Fruit fly (Drosophila melanogaster): ENCODE results near the gene CG43249.

Gene CG43249

DNA sequence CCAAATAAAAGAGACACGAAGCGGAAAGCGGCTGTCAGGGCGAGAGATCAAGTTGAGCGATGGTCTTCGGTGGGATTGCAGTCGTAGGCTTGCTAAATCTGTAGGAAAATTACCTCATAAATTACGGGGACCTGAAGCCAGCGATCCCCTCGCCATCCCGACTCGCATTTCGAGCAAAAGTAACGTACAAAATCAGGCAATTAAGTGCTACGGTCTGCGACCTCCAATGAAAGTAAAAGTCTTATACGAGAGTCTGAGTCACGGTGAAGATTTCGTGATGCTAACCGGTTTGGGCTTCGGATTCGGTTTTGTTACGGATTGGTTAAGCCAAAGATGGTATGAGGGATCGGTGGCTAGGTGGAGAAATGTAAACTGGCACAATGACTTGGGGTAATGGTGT, 35.8 kb downstream of the CG43249 start:
- TF ChIP-seq svp (GFP tag) (no peak), Blimp-1 (GFP tag; optimal IDR thresholded peaks at IDR 0.05) (peak; percentile 90)

DNA sequence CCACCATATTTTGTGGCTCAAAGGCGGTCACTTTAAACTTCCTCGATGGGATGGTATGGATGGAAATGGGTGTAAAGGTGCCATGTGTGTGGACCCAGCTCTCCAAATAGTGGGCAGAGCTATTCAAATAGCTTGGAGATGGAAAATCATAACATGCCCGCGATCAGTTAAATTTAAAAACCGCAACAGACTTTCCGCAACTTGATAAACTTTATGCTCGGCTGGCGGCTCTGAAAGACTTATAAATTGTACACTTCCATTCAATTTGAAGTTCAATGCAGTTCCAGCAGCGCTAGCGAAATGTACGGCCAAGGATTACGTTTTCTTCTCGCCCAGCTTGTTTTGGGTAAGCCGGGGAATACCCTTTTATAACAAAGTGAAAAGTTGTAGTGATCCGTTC, 41.9 kb downstream of the CG43249 start, which contains the start of gene CG33257:
CG33257 (plus strand) TSS at position 301 of the 400 bp plus-strand sequence.
- TF ChIP-seq CG31627 (GFP tag; optimal IDR thresholded peaks at IDR 0.05) (no peak), achi (GFP tag; optimal IDR thresholded peaks at IDR 0.05) (no peak), CG6854 (GFP tag; optimal IDR thresholded peaks at IDR 0.05) (no peak), Eip93F (GFP tag; optimal IDR thresholded peaks at IDR 0.05) (no peak), CG3919 (GFP tag; optimal IDR thresholded peaks at IDR 0.05) (no peak), CG8632 (GFP tag; optimal IDR thresholded peaks at IDR 0.05) (no peak), Blimp-1 (GFP tag; optimal IDR thresholded peaks at IDR 0.05) (no peak)

DNA sequence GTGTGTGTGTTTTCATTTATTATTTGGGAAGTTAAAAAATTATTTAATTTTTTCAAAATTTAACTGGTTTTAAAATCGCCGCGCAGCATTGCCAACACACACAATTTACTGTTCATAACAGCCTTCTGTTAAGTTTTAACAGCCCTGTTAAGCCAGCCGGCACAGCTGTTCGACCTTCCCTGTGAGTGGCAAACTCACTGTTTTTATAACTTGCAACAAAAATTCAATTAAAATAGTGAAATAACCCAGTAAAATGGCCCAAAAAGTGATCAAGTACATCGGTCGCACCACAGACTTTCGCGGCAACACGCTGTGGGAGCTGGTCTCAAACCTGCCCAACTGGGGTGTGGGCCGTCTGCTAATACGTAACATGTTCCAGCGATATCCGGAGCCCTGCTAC, 43.8 kb downstream of the CG43249 start, which contains the start of gene mRpS34:
mRpS34 (plus strand) TSS at position 161 of the 400 bp plus-strand sequence.
- TF ChIP-seq CG6854 (GFP tag; optimal IDR thresholded peaks at IDR 0.05) (no peak), CG16779 (tag; optimal IDR thresholded peaks at IDR 0.05) (no peak), CG4318 (GFP tag; optimal IDR thresholded peaks at IDR 0.05) (no peak), eg (GFP tag; IDR thresholded peaks at IDR 0.05) (no peak), esn (GFP tag; optimal IDR thresholded peaks at IDR 0.05) (no peak), lz (GFP tag; optimal IDR thresholded peaks at IDR 0.05) (no peak), CG6276 (GFP tag; optimal IDR thresholded peaks at IDR 0.05) (no peak), acj6 (GFP tag; optimal IDR thresholded peaks at IDR 0.05) (no peak), CG8632 (GFP tag; optimal IDR thresholded peaks at IDR 0.05) (no peak), CG10631 (GFP tag; optimal IDR thresholded peaks at IDR 0.05) (no peak), svp (GFP tag) (no peak), Smox (GFP tag; optimal IDR thresholded peaks at IDR 0.05) (no peak), dsx (GFP tag; optimal IDR thresholded peaks at IDR 0.05; ENCODE audit: poor library complexity, severe bottlenecking) (no peak), Gug (GFP tag; IDR thresholded peaks at IDR 0.05) (no peak)

DNA sequence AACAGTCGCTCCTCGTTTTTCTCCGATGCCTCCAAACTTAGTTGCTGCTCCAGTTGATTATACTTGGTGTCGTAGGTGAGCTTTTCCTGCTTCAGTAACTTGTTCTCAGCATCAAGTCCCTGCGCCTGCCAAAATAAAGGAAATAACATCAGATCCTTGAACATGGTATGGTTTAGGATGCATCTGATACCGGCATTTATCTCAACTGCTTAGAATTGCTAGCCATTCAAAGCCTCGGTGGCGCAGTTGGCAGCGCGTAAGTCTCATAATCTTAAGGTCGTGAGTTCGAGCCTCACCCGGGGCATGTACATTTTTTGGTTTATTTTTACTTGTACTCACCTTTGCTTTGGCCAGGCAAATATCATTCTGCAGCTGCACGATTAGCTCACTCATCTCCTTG, 45.6 kb downstream of the CG43249 start:
- TF ChIP-seq net (GFP tag; optimal IDR thresholded peaks at IDR 0.05), result no peak
- no peak for TF ChIP-seq CG7368 (GFP tag; optimal IDR thresholded peaks at IDR 0.05)

DNA sequence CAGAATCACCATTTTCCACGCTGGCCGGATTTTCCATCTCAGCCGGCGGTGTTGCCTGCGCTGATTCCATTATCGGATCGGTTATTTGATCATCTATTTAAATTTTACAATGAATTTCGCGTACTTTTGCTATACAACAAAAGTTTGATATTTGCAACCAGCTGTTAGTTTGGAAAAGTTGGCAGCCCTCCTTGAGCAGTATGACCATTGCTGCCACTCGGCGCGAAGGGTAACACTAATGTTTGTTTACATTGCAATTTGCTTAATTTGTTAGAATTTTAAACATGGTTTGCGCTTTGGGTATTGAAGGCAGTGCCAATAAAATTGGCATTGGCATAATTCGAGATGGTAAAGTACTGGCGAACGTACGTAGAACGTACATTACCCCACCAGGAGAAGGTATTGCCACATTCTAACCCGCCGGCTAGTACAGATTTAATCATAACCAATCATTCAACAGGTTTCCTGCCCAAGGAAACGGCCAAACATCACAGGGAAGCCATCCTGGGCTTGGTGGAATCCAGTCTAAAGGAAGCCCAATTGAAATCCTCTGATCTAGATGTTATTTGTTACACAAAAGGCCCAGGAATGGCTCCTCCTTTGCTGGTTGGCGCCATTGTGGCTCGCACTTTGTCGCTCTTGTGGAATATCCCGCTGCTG, 47.8 kb downstream of the CG43249 start, which contains the start of the genes Golgin104 and Tcs3:
Golgin104 (minus strand) TSS at position 182 of the 660 bp plus-strand sequence.
Tcs3 (plus strand) TSS at position 222 of the 660 bp plus-strand sequence.
- peak; percentile 99 for TF ChIP-seq fkh (GFP tag; optimal IDR thresholded peaks at IDR 0.05)
- no peak for TF ChIP-seq Ets96B (tag; optimal IDR thresholded peaks at IDR 0.05)

DNA sequence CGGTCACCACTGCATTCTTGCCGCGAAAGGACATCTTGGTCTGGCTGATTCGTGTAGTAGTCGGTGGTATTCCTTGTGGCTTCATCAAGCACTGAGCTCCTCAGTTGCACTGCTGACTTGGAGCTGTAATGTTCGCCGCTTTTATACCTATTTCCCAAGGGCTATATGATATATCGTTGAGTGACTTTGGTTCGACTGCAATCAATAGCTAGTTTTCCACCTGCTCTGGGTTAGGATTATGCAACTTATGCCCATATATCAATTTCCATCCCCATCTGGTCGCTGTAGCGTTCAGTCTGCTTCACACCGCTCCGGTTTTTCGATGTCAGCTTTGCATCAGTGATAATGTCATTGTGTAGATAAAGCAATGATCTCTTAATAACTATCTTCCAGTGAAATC, 50.1 kb downstream of the CG43249 start, which contains the start of gene Pdh:
Pdh (minus strand) TSS at position 101 of the 400 bp plus-strand sequence.
- TF ChIP-seq ss (GFP tag; optimal IDR thresholded peaks at IDR 0.05) (no peak), Eip78C (GFP tag) (peak; percentile 1)
